Worm (Caenorhabditis elegans) whole organism, mixed stage, embryonic: ENCODE data around the gene cyn-17.

ENCODE experiments used
- M03D4.4 ChIP-seq: sonication (generic microtip); optimal IDR thresholded peaks from 2 replicates; lab custom pipeline; 2017; ENCODE audit warnings: mild to moderate bottlenecking, missing genetic modification characterization, missing compliant biosample characterization
- blmp-1 ChIP-seq: fragments of 150-350 bp; optimal IDR thresholded peaks from 2 replicates; lab custom pipeline; 2014; ENCODE audit warnings: missing biosample characterization, missing genetic modification characterization
- ceh-39 ChIP-seq: fragments of 150-350 bp; optimal IDR thresholded peaks from 2 replicates; lab custom pipeline; 2014; ENCODE audit warnings: missing biosample characterization, missing genetic modification characterization
- ceh-43 ChIP-seq: fragments of 200-800 bp; sonication (Bioruptor generic); optimal IDR thresholded peaks from 2 replicates; lab custom pipeline; 2018; ENCODE audit warnings: mild to moderate bottlenecking, missing genetic modification characterization, moderate library complexity, missing compliant biosample characterization
- cnd-1 ChIP-seq: fragments of 200-800 bp; sonication (Bioruptor generic); optimal IDR thresholded peaks from 2 replicates; lab custom pipeline; 2018; ENCODE audit warnings: mild to moderate bottlenecking, missing genetic modification characterization, missing compliant biosample characterization
- drap-1 ChIP-seq: fragments of 200-800 bp; sonication (Bioruptor generic); optimal IDR thresholded peaks from 3 replicates; lab custom pipeline; 2018; ENCODE audit warnings: mild to moderate bottlenecking, missing genetic modification characterization, missing compliant biosample characterization
- elt-1 ChIP-seq: sonication (generic microtip); optimal IDR thresholded peaks from 2 replicates; lab custom pipeline; 2017; ENCODE audit warnings: missing genetic modification characterization, mild to moderate bottlenecking, missing compliant biosample characterization, antibody characterized with exemption, moderate library complexity, borderline replicate concordance; ENCODE audit not compliant: insufficient read depth
- elt-3 ChIP-seq: fragments of 150-350 bp; optimal IDR thresholded peaks from 2 replicates; lab custom pipeline; 2014; ENCODE audit warnings: missing biosample characterization, missing genetic modification characterization
- flh-1 ChIP-seq: fragments of 200-800 bp; sonication (Bioruptor generic); optimal IDR thresholded peaks from 2 replicates; lab custom pipeline; 2018; ENCODE audit warnings: mild to moderate bottlenecking, missing genetic modification characterization, moderate library complexity, missing compliant biosample characterization
- ham-2 ChIP-seq: fragments of 200-800 bp; sonication (Bioruptor generic); optimal IDR thresholded peaks from 2 replicates; lab custom pipeline; 2018; ENCODE audit warnings: mild to moderate bottlenecking, missing genetic modification characterization, missing compliant biosample characterization
- hlh-1 ChIP-seq: fragments of 150-350 bp; optimal IDR thresholded peaks from 2 replicates; lab custom pipeline; 2014; ENCODE audit warnings: missing biosample characterization, missing genetic modification reagents, missing genetic modification characterization
- lin-13 ChIP-seq: fragments of 150-350 bp; optimal IDR thresholded peaks from 2 replicates; lab custom pipeline; 2014; ENCODE audit warnings: missing biosample characterization, missing genetic modification characterization
- lin-32 ChIP-seq: fragments of 200-800 bp; sonication (Bioruptor generic); optimal IDR thresholded peaks from 2 replicates; lab custom pipeline; 2018; ENCODE audit warnings: mild to moderate bottlenecking, missing genetic modification characterization, missing compliant biosample characterization
- mls-2 ChIP-seq: sonication (generic microtip); optimal IDR thresholded peaks from 2 replicates; lab custom pipeline; 2016; ENCODE audit warnings: mild to moderate bottlenecking, missing genetic modification characterization, moderate library complexity, missing compliant biosample characterization
- nhr-12 ChIP-seq: fragments of 150-350 bp; optimal IDR thresholded peaks from 2 replicates; lab custom pipeline; 2014; ENCODE audit warnings: missing biosample characterization, missing genetic modification characterization
- nhr-237 ChIP-seq: fragments of 150-350 bp; optimal IDR thresholded peaks from 2 replicates; lab custom pipeline; 2014; ENCODE audit warnings: missing biosample characterization, missing genetic modification characterization
- nhr-28 ChIP-seq: fragments of 150-350 bp; optimal IDR thresholded peaks from 2 replicates; lab custom pipeline; 2014; ENCODE audit warnings: missing biosample characterization, missing genetic modification characterization
- nhr-76 ChIP-seq: sonication (generic microtip); optimal IDR thresholded peaks from 2 replicates; lab custom pipeline; 2017; ENCODE audit warnings: missing biosample characterization, missing genetic modification characterization
- sem-2 ChIP-seq: fragments of 200-800 bp; sonication (Bioruptor generic); optimal IDR thresholded peaks from 2 replicates; lab custom pipeline; 2018; ENCODE audit warnings: mild to moderate bottlenecking, missing genetic modification characterization, missing compliant biosample characterization
- snpc-4 ChIP-seq: fragments of 150-350 bp; optimal IDR thresholded peaks from 2 replicates; lab custom pipeline; 2014; ENCODE audit warnings: missing biosample characterization, missing genetic modification characterization
- tbx-8 ChIP-seq: fragments of 200-800 bp; sonication (Bioruptor generic); optimal IDR thresholded peaks from 2 replicates; lab custom pipeline; 2018; ENCODE audit warnings: mild to moderate bottlenecking, missing genetic modification characterization, moderate library complexity, missing compliant biosample characterization
- unc-39 ChIP-seq: fragments of 150-350 bp; optimal IDR thresholded peaks from 2 replicates; lab custom pipeline; 2014; ENCODE audit warnings: missing biosample characterization, missing genetic modification characterization
- unc-62 ChIP-seq: fragments of 150-350 bp; optimal IDR thresholded peaks from 2 replicates; lab custom pipeline; 2014; ENCODE audit warnings: missing biosample characterization, missing genetic modification reagents, missing genetic modification characterization
- zip-8 ChIP-seq: fragments of 150-350 bp; optimal IDR thresholded peaks from 2 replicates; lab custom pipeline; 2014; ENCODE audit warnings: missing biosample characterization, missing genetic modification characterization
- ztf-11 ChIP-seq: fragments of 150-350 bp; optimal IDR thresholded peaks from 2 replicates; lab custom pipeline; 2014; ENCODE audit warnings: missing biosample characterization, missing genetic modification characterization

Gene cyn-17

ce11 chrV:5821451-5822143 lies 22.1 kb downstream of the cyn-17 start:
- TF ChIP-seq lin-32 (no peak), ceh-39 (tag; lab: Kevin White, UChicago) (no peak), snpc-4 (tag; lab: Kevin White, UChicago) (no peak), ztf-11 (no peak), elt-3 (tag; lab: Kevin White, UChicago) (no peak), ham-2 (GFP tag; lab: Kevin White, UChicago) (no peak), nhr-28 (no peak)

- TF ChIP-seq unc-62 (GFP tag; lab: Kevin White, UChicago) (no peak), elt-3 (tag; lab: Kevin White, UChicago) (peak; percentile 27), blmp-1 (tag; lab: Kevin White, UChicago) (no peak)
- TF ChIP-seq, all 35 proteins: peak for 1
These were observed 23.5 kb downstream of the cyn-17 start for ce11 chrV:5822968-5823367.

- TF ChIP-seq zip-8 (tag; lab: Kevin White, UChicago) (no peak), ceh-39 (tag; lab: Kevin White, UChicago) (no peak), lin-13 (no peak), nhr-237 (tag; lab: Kevin White, UChicago) (no peak), hlh-1 (tag; lab: Kevin White, UChicago) (no peak), sem-2 (GFP tag; lab: Kevin White, UChicago) (no peak), nhr-76 (no peak), mls-2 (tag; lab: Kevin White, UChicago) (no peak), elt-3 (tag; lab: Kevin White, UChicago) (no peak), nhr-12 (tag; lab: Kevin White, UChicago) (no peak)
These were observed 26.0 kb downstream of the cyn-17 start for ce11 chrV:5825478-5825877.

- TF ChIP-seq blmp-1 (tag; lab: Kevin White, UChicago) (no peak), zip-8 (tag; lab: Kevin White, UChicago) (no peak), lin-13 (no peak), drap-1 (no peak), unc-39 (no peak), snpc-4 (tag; lab: Kevin White, UChicago) (no peak), ceh-43 (GFP tag; lab: Kevin White, UChicago) (no peak), nhr-28 (no peak), nhr-237 (tag; lab: Kevin White, UChicago) (no peak)
These were observed 27.1 kb downstream of the cyn-17 start, which contains the start of gene let-418 for ce11 chrV:5826592-5826991. let-418 (plus strand) TSS chrV:5826833.

- TF ChIP-seq elt-3 (tag; lab: Kevin White, UChicago) (no peak), tbx-8 (GFP tag; lab: Kevin White, UChicago) (no peak), cnd-1 (tag; lab: Kevin White, UChicago) (no peak)
These were observed 31.8 kb downstream of the cyn-17 start for ce11 chrV:5831253-5831652.

- TF ChIP-seq M03D4.4 (no peak), elt-1 (no peak), sem-2 (GFP tag; lab: Kevin White, UChicago) (no peak), lin-32 (no peak), flh-1 (GFP tag; lab: Kevin White, UChicago) (no peak), unc-62 (GFP tag; lab: Kevin White, UChicago) (no peak)
These were observed 33.3 kb downstream of the cyn-17 start for ce11 chrV:5832799-5833198.

- no peak for TF ChIP-seq sem-2 (GFP tag; lab: Kevin White, UChicago)
- TF ChIP-seq M03D4.4, result no peak
- TF ChIP-seq, all 35 proteins: peak for 0
These were observed 34.1 kb downstream of the cyn-17 start, which contains the start of gene srh-76 for ce11 chrV:5833531-5833930. srh-76 (plus strand) TSS chrV:5833831.

- TF ChIP-seq elt-3 (tag; lab: Kevin White, UChicago), result no peak
These were observed 35.9 kb downstream of the cyn-17 start for ce11 chrV:5835397-5835796.
